Worm (Caenorhabditis elegans) whole organism, L1 larva: Measurements from ENCODE around the gene C06A1.7.

ENCODE experiments used
- ceh-88 ChIP-seq: fragments of 200-800 bp; sonication (Bioruptor generic); IDR thresholded peaks from 2 replicates; pipeline ENCODE4 v1.3.6; 2022; ENCODE audit warnings: missing genetic modification characterization, missing compliant biosample characterization
- fkh-4 ChIP-seq: sonication (generic microtip); optimal IDR thresholded peaks from 2 replicates; lab custom pipeline; 2016; ENCODE audit warnings: missing compliant biosample characterization, missing genetic modification characterization, borderline replicate concordance
- lsy-2 ChIP-seq, 2 experiments: fragments of 150-350 bp; optimal IDR thresholded peaks; 2 replicates each; lab custom pipeline; 2014; ENCODE audit warnings: missing biosample characterization in 2 of 2, missing genetic modification characterization in 2 of 2
- nhr-11 ChIP-seq: fragments of 150-350 bp; optimal IDR thresholded peaks from 2 replicates; lab custom pipeline; 2014; ENCODE audit warnings: missing biosample characterization, missing genetic modification characterization
- nhr-12 ChIP-seq: sonication (generic microtip); optimal IDR thresholded peaks from 2 replicates; lab custom pipeline; 2017; ENCODE audit warnings: missing biosample characterization, missing genetic modification characterization
- pag-3 ChIP-seq: sonication (generic microtip); optimal IDR thresholded peaks from 2 replicates; lab custom pipeline; 2017; ENCODE audit warnings: missing genetic modification characterization, mild to moderate bottlenecking, missing compliant biosample characterization, antibody characterized with exemption, borderline replicate concordance; ENCODE audit not compliant: insufficient read depth

ce11 chrII:10564578-10564977 lies at the start of gene C06A1.7, which contains the start of gene C06A1.6:
- TF ChIP-seq pag-3 (no peak), ceh-88 (GFP tag; lab: Robert Waterston, UW) (no peak), fkh-4 (tag; lab: Kevin White, UChicago) (no peak), nhr-12 (tag; lab: Kevin White, UChicago) (no peak), lsy-2 (tag; optimal IDR thresholded peaks at IDR 0.05; lab: Kevin White, UChicago) (no peak), nhr-11 (tag; lab: Kevin White, UChicago) (no peak)
